Worm (Caenorhabditis elegans) whole organism, dauer: ENCODE measurements around the gene srsx-36.
"Not testable (repeated sequence)": the region's sequence is repeated elsewhere in the genome, so short reads cannot be mapped to it uniquely, and the experiment has no call there.

Source experiments
- unc-62 ChIP-seq: sonication (generic microtip); optimal IDR thresholded peaks from 2 replicates; lab custom pipeline; 2017; ENCODE audit warnings: missing biosample characterization, missing genetic modification reagents, missing genetic modification characterization

srsx-36 gene

DNA sequence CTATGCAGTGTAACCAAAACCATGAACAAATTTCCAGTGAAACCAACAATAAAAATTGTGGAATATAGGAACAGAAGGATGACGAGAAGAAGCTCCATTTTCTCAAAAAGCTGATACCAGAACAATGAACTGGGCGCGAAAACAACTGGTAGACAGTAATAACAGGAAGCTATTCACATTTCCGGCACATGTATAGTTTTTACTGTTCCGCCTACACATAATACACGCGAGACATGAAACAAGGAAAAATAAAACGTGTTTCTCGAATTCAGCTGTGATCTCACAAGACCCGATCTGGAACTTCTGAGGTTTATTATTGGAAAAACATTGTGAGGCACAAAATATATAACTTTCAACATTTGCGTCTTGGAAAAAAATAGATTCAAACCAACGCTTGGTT lies at the start of gene srsx-36:
TSS of gene srsx-36 (minus strand) at position 101 of the 400 bp plus-strand sequence.
- no peak for TF ChIP-seq unc-62 (GFP tag; lab: Kevin White, UChicago)

DNA sequence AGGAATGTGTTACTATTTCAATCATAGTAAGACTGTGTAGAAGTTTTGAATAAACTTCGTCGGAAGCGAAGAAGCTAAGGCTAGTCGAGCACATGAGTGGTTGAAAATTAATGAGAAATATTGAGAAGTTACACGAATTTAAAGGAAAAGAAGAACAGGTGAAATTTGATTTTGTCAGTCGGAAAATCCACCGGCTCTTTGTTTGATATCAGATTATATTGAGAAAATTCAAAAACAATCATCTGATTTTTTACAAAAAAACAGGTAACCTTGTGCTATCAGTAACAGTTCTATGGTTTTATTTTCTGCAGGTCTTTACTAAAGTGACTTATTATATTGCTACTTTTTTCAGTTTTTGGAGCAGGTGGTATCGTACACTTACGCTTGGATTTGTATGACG lies 48.8 kb upstream of the srsx-36 start, which contains the start of gene srh-148:
TSS of gene srh-148 (minus strand) at position 101 of the 400 bp plus-strand sequence.
- no peak for TF ChIP-seq unc-62 (GFP tag; lab: Kevin White, UChicago)

DNA sequence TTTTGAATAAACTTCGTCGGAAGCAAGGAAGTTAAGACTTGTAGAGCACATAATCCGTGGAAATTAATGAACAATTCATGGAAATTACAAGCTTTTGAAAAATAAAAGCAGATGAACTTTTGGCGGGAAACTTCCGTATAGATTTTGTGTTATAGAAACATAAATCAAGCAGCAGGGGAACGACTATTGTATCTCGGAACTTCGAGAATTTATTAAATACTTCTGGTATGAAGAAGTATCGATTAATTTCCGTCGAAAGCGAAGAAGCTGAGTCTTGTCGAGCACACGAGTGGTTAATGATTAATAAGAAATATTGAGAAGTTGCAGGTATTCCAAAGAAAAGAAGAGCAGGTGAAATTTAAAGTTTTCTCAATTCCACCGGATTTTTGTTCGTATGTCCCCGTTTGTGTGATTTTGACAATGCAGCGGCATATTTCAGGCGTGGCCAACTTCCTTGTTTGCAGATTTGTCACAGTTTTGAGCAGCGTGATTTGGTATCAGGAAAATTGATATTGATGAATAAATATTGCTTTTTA lies 40.9 kb upstream of the srsx-36 start, which contains the start of gene srh-147:
TSS of gene srh-147 (minus strand) at position 51 of the 536 bp plus-strand sequence.
- not testable (repeated sequence) for TF ChIP-seq unc-62 (GFP tag; lab: Kevin White, UChicago)

DNA sequence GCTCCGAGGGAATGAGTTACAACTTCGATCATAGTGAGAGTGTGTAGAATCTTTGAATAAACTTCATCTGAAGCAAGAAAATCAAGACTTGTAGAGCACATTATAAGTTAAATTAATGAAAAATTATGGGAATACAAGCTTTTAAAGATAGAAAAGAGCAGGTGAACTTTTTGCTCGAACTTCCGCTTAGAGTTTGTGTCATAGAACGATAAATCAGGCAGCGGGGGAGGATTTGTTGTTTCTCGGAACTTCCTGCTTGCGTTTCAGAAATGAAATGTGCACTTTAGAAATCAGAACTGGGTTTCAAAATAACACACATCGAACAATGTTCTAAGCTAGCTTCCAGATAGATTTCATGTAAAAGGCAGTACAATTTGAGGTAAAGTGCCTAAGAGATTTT lies 31.7 kb upstream of the srsx-36 start, which contains the start of gene srh-149:
TSS of gene srh-149 (minus strand) at position 101 of the 400 bp plus-strand sequence.
- TF ChIP-seq unc-62 (GFP tag; lab: Kevin White, UChicago) = no peak

DNA sequence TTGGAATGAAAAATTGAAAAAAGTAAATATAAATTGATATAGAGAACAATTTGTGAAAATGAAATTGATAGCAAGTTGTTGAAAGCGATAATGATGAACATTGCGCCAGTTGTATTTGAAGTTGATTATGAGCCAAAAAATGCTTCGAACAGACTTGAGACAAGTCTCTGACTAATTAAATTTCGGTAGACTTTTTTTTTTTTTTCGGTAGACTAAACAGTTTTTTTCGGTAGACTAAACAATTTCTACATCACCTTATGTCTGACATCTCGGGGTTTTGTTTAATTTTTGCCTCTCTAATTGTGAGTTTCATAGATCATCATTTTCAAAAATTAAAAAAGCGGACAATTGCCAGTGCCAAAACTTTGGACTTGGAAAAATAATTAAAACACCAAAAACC lies 24.2 kb upstream of the srsx-36 start, which contains the start of gene srbc-54:
TSS of gene srbc-54 (minus strand) at position 101 of the 400 bp plus-strand sequence.
- no peak for TF ChIP-seq unc-62 (GFP tag; lab: Kevin White, UChicago)

DNA sequence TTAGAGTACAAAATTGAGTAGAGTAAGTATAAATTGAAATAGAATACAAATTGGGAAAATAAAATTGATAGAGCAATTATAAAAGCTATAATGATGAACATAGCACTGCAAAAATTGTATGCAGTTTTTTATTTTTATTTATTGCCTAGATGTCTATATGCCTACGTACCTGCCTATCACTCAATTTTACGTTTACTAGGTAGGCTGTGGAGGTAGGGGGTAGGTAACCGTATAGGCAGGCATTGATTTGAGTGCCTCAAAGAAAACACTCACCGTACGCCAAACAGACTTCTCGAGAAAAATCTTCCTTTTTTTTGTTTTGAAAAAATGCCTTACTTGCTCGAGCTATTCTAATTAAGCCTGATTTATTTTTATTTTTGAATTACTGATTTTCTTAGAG lies 22.1 kb upstream of the srsx-36 start, which contains the start of gene srbc-56:
TSS of gene srbc-56 (minus strand) at position 101 of the 400 bp plus-strand sequence.
- TF ChIP-seq unc-62 (GFP tag; lab: Kevin White, UChicago) = no peak

DNA sequence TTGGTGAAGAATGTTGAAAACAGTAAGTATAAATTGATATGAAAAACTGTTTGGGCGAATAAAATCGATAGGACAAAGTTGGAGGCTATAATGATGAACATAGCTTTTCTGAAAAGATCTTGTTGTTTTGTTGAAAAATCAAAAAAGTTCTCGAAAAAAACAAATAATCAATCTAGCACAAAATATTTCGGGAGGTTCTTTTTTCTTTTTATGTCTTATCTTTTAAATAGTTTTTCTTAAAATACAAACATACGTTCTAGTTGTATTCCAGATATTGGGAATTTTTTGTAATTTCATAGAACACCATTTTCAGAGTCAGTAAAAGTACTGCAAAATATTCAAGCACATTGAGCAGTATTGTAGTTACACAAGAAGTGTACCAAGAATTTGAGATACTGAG lies 20.5 kb upstream of the srsx-36 start, which contains the start of gene srbc-55:
TSS of gene srbc-55 (minus strand) at position 101 of the 400 bp plus-strand sequence.
- no peak for TF ChIP-seq unc-62 (GFP tag; lab: Kevin White, UChicago)

DNA sequence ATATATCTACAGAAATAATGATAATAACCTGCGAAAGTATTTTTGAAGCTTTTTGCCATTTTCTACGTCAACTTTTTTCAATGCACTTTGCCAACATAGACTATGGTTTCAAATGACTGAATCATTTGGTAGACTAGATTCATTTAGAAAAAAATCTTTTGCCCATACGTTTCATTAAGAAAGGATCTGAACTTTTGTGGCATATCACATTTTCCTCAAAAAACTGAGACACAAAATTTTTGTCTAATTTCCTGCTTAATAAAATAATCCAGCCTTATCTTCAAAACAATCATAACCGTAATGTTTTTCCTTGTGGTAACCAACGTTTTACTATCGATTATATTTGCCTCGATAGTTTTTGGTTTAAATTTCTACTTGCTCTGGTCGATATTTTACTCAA lies 16.7 kb upstream of the srsx-36 start, which contains the start of gene srbc-51:
TSS of gene srbc-51 (plus strand) at position 301 of the 400 bp plus-strand sequence.
- TF ChIP-seq unc-62 (GFP tag; lab: Kevin White, UChicago) = no peak

DNA sequence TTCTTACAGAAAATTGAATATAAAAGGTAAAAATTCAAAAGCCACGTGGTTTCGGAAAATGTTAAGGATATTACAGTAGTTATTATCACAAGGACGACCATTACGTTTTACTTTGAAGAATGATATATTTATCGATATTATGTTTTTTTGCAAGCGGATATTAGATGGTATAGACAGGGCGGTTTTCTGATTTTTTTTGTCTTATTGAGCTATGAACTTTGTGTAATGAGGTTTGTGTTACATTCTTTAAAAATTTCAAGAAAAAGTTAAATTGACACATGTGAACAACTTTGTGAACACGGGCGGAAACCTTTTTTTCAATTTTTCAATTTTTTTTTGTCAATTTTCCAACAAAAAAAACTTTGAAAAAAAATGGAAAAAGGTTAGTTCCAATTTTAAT lies 15.4 kb upstream of the srsx-36 start, which contains the start of gene srbc-50:
TSS of gene srbc-50 (minus strand) at position 101 of the 400 bp plus-strand sequence.
- TF ChIP-seq unc-62 (GFP tag; lab: Kevin White, UChicago) = no peak

DNA sequence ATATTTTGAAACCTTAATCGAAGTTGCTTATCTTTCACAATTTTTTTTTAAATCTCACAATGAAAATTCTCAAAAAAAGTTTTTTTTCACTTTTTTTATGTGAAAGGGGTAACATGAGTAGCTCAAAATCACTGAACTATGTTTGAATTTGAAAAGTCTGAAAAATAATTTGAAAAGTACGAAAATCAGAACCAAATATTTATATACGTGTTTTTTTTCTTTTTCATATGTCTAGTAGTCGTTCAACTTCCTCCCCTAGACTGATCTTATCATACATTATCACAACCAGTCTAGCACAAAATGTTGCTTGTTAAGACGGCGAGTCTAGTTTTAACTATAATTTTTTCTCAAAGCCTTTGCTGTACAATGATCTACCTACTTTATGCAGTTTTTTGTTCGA lies 12.0 kb upstream of the srsx-36 start, which contains the start of gene srbc-49:
TSS of gene srbc-49 (plus strand) at position 301 of the 400 bp plus-strand sequence.
- no peak for TF ChIP-seq unc-62 (GFP tag; lab: Kevin White, UChicago)

DNA sequence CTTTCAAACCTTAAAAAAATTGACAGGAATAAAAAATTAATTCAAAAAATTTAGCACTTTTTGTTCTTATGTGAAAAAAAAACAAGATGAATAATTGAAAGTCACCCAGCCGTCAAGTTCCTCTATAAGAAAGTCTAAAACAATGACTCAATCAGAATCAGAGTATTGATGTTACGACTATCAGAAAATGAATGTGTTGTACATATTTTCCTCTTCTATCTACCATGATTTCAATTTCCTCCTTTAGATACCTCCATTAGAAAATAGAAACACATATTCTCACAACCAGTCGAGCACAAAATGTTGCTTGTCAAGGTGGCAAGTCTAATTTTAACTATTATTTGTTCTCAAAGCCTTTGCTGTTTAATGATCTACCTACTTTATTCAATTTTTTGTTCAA lies 10.5 kb upstream of the srsx-36 start, which contains the start of gene srbc-48:
TSS of gene srbc-48 (plus strand) at position 301 of the 400 bp plus-strand sequence.
- no peak for TF ChIP-seq unc-62 (GFP tag; lab: Kevin White, UChicago)

DNA sequence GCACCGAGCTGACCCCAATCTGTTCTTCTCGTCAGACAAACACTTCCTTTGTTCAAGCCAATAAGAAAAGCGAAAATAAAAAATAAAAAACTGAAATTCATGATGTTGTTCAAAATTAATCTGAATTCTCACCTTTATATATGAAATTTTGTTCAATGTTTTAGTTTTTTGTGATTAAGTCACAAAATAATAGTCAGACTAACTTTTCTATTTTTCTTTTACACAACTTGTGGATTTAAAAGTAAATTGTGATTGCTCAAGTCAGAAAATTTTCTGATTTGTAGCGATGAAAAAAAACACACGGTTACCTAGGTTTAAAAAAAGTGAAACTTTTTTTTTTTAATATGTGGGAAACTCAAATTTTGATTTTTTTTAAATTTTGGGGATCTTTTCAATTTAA lies 8.3 kb upstream of the srsx-36 start, which contains the start of gene abf-3:
TSS of gene abf-3 (minus strand) at position 101 of the 400 bp plus-strand sequence.
- TF ChIP-seq unc-62 (GFP tag; lab: Kevin White, UChicago) = no peak

DNA sequence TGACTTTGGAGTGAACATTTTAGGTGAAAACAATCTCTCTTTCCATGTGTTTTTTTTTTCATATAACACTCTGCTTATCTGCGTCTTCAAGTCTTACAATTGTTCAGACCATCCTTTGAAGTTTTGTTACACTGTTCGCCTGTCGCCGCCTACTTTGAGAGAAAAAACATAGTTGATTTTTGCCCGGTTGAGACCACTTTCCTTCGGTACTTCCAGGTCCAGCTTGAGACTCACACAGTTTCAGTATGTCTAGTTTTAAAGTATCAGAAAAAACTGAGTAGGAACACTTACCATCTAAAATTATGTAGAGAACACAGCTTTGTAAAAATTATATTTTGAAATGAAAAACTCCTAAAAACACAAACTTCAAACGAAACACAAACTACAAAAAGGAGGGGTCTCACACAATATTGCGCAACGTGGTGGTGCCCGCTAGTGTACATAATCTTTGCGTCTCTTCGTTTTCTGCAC lies 6.6 kb upstream of the srsx-36 start, which contains the start of the genes fbxa-69 and F54B8.4:
TSS of gene fbxa-69 (minus strand) at position 10 of the 471 bp plus-strand sequence.
TSS of gene F54B8.4 (plus strand) at position 421 of the 471 bp plus-strand sequence.
- no peak for TF ChIP-seq unc-62 (GFP tag; lab: Kevin White, UChicago)

DNA sequence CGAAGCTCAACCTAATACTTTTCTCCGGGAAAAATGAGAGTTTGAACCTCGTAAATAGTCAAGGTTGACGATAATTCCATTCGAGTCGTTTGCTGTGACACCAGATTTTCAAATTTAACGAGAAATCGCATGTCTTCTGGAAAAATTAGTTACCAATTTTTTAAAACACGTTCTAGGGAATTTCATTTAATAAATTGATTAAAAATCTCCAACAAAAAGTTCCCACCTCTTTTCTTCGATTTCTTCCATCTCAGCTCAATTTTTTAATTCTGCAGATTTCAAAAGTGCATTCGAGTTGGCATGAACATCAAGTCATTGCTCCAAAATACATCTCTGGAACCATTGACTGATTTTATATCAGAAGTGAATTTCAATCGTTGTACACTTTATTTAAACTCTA lies 2.5 kb upstream of the srsx-36 start, which contains the start of gene nhr-282:
TSS of gene nhr-282 (plus strand) at position 301 of the 400 bp plus-strand sequence.
- not testable (repeated sequence) for TF ChIP-seq unc-62 (GFP tag; lab: Kevin White, UChicago)

DNA sequence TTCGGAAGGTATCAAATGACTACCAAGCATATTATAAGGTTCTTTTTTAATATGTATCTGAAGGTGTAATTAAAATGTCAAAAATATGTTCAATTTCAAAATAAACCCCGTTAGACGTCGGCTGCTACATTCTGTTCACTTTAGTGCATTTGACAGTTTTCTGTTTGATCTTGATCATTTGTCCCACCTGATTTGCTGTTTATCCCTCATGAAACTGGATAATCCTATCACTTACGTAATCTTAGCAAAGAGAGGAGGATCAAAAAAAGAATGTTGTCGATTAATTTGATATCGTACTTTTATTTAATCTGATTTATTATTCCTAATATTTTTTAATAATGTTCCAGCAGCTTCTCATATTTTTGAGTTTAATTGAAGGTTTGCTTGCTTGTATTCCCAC lies 1.0 kb upstream of the srsx-36 start, which contains the start of gene F54B8.1:
TSS of gene F54B8.1 (plus strand) at position 301 of the 400 bp plus-strand sequence.
- TF ChIP-seq unc-62 (GFP tag; lab: Kevin White, UChicago) = no peak

DNA sequence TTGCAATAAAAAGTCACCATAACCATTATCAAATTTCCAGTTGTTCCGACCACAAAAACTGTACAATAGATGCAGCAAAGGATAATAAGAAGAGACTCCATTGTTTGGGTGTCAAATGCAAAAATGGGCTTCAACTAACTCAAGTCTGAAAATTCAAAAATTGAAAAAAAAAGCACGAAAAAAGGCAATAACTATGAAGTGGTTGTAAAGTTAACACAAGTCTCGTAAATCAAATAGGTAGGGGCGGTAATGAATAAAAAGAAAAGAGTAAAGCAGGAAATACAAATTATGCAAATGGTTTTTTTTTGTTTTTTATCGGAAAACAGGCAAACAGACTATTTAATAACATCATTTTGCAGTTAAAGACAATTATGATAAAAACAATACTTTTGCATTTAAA lies 2.0 kb downstream of the srsx-36 start, which contains the start of gene srsx-38:
TSS of gene srsx-38 (minus strand) at position 101 of the 400 bp plus-strand sequence.
- not testable (repeated sequence) for TF ChIP-seq unc-62 (GFP tag; lab: Kevin White, UChicago)
